Fruit fly (Drosophila melanogaster) whole organism: ENCODE data around the gene D19A.

Source experiments
- CG8478 ChIP-seq: fragments of >200 bp; optimal IDR thresholded peaks from 2 replicates; lab custom pipeline; 2018; ENCODE audit warnings: inconsistent platforms
- EcR ChIP-seq, 2 experiments: fragments of >200 bp; optimal IDR thresholded peaks; 2 replicates each; lab custom pipeline; 2017; ENCODE audit warnings: missing biosample characterization in 2 of 2, missing genetic modification characterization in 2 of 2, missing genetic modification reagents in 2 of 2
- pan ChIP-seq: fragments of >200 bp; optimal IDR thresholded peaks from 2 replicates; lab custom pipeline; 2017
- psq ChIP-seq: fragments of >200 bp; optimal IDR thresholded peaks from 2 replicates; lab custom pipeline; 2017

dm6 chr3L:6216787-6217078 lies 27.8 kb upstream of the D19A start:
- no peak for TF ChIP-seq psq (lab: Kevin White, UChicago)
- no peak for TF ChIP-seq EcR (GFP tag; optimal IDR thresholded peaks at IDR 0.05; lab: Kevin White, UChicago)
- TF ChIP-seq pan (lab: Kevin White, UChicago), result no peak
- no peak for TF ChIP-seq CG8478 (lab: Kevin White, UChicago)
